Fruit fly (Drosophila melanogaster): ENCODE data around the gene Hexim.

The Hexim gene

DNA sequence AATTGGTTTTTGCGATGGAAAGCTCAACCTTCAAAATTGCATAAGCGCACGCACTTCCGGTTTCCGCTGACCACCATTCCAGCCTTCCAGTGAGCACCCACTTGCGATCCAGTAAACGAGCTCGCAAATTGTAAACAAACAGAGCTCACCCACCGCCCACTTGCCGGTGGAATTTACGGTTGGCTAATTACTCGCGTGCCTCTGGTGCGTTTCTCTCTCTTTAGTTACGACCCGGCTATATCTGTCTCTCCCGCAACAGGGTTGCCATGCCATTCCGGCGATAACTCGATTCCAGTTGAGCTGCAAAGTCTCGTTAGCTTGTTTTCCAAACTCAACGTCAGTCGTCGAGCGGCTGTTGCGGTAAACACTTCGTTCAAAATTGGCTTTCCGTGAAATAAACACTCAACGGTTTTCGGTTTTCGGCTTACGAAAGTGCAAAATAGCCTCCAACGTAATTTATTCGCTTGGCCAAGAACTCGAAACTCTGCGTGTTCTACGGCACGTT is 29.1 kb upstream of the Hexim start, which contains the start of gene Cad88C:
TSS of gene Cad88C (plus strand) at position 360 of the 505 bp plus-strand sequence.
- TF ChIP-seq ss (GFP tag; optimal IDR thresholded peaks at IDR 0.05) (peak in 1 of 2 experiments; percentile 10), lz (GFP tag; optimal IDR thresholded peaks at IDR 0.05) (no peak), eg (GFP tag; IDR thresholded peaks at IDR 0.05) (no peak), CG6163 (GFP tag; IDR thresholded peaks at IDR 0.05) (0 out of 3 replicates have a peak, but pooled peaks have one; percentile 16), Sox14 (GFP tag; optimal IDR thresholded peaks at IDR 0.05) (no peak), CG8632 (GFP tag; optimal IDR thresholded peaks at IDR 0.05) (no peak), Eip78C (GFP tag) (peak; percentile 60), CG15336 (GFP tag; IDR thresholded peaks at IDR 0.05) (0 out of 2 replicates have a peak, but pooled peaks have one; percentile 10)

DNA sequence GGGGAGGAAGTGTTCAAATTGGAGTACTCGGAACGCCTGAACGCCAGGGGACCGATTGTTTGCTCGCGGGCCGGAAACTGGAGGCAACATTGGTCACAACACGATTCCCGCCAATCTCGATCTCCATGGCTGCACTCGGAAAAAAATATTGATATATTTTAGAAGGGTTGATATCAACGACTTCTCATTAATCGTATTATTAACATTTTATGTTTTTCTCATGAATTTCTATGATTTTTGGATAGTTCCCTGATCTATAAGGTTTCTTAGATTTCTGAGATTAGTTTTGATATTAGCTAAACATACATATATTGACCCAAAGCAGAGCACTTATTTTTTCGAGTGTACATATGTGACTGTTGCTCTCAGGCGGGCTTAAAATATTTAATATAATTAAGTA is 27.3 kb upstream of the Hexim start:
- TF ChIP-seq CG6792 (GFP tag; optimal IDR thresholded peaks at IDR 0.05) (no peak), CG6163 (GFP tag; IDR thresholded peaks at IDR 0.05) (0 out of 3 replicates have a peak, but pooled peaks have one; percentile 34), CG32006 (GFP tag; optimal IDR thresholded peaks at IDR 0.05) (peak; percentile 41), Met (GFP tag; optimal IDR thresholded peaks at IDR 0.05) (no peak), Eip78C (GFP tag) (peak; percentile 83), Hr4 (GFP tag; optimal IDR thresholded peaks at IDR 0.05) (peak; percentile 33), CG3919 (GFP tag; optimal IDR thresholded peaks at IDR 0.05) (no peak), CG8119 (GFP tag; IDR thresholded peaks at IDR 0.05) (no peak), CG4318 (GFP tag; optimal IDR thresholded peaks at IDR 0.05) (peak; percentile 8), CG10631 (GFP tag; optimal IDR thresholded peaks at IDR 0.05) (peak; percentile 1), vri (GFP tag; optimal IDR thresholded peaks at IDR 0.05) (no peak), CG6276 (GFP tag; optimal IDR thresholded peaks at IDR 0.05) (peak; percentile 9), acj6 (GFP tag; optimal IDR thresholded peaks at IDR 0.05) (peak; percentile 7), ss (GFP tag; optimal IDR thresholded peaks at IDR 0.05) (no peak), Sox14 (GFP tag; optimal IDR thresholded peaks at IDR 0.05) (no peak)

dm6 chr3R:14642463-14642862 is 16.8 kb upstream of the Hexim start, which contains the start of gene CG7886:
Gene CG7886, minus strand, starts transcription at chr3R:14642563.
- TF ChIP-seq Met (GFP tag; optimal IDR thresholded peaks at IDR 0.05) (no peak), CG16779 (tag; optimal IDR thresholded peaks at IDR 0.05) (no peak), CG34406 (GFP tag; optimal IDR thresholded peaks at IDR 0.05) (no peak)

- TF ChIP-seq vri (GFP tag; optimal IDR thresholded peaks at IDR 0.05): peak; percentile 90
- peak; percentile 64 for TF ChIP-seq dsx (GFP tag; optimal IDR thresholded peaks at IDR 0.05; ENCODE audit: poor library complexity, severe bottlenecking)
- no peak for TF ChIP-seq CG4318 (GFP tag; optimal IDR thresholded peaks at IDR 0.05)
- TF ChIP-seq fkh (GFP tag; optimal IDR thresholded peaks at IDR 0.05): peak; percentile 61
- TF ChIP-seq Hr38 (GFP tag; optimal IDR thresholded peaks at IDR 0.05): no peak
- peak; percentile 76 for TF ChIP-seq Gug (GFP tag; IDR thresholded peaks at IDR 0.05)
- TF ChIP-seq ss (GFP tag; optimal IDR thresholded peaks at IDR 0.05): peak in 1 of 2 experiments; percentile 23
- TF ChIP-seq fd59A (GFP tag; optimal IDR thresholded peaks at IDR 0.05): peak; percentile 55
- TF ChIP-seq Sox102F (GFP tag; optimal IDR thresholded peaks at IDR 0.05): peak; percentile 84
- TF ChIP-seq eg (GFP tag; IDR thresholded peaks at IDR 0.05): peak; percentile 83
- TF ChIP-seq svp (GFP tag): peak; percentile 90
- peak; percentile 70 for TF ChIP-seq Ets96B (tag; optimal IDR thresholded peaks at IDR 0.05)
- TF ChIP-seq CG10631 (GFP tag; optimal IDR thresholded peaks at IDR 0.05): peak; percentile 75
- TF ChIP-seq Eip78C (GFP tag): peak; percentile 98
- peak; percentile 70 for TF ChIP-seq CG3032 (tag; optimal IDR thresholded peaks at IDR 0.05)
- peak; percentile 86 for TF ChIP-seq CG15336 (GFP tag; IDR thresholded peaks at IDR 0.05)
- TF ChIP-seq CG9139 (GFP tag; optimal IDR thresholded peaks at IDR 0.05): no peak
- TF ChIP-seq CG16779 (tag; optimal IDR thresholded peaks at IDR 0.05): peak; percentile 52
- TF ChIP-seq Lpt (GFP tag; optimal IDR thresholded peaks at IDR 0.05): peak; percentile 72
- peak; percentile 73 for TF ChIP-seq CG6854 (GFP tag; optimal IDR thresholded peaks at IDR 0.05)
- TF ChIP-seq Sox15 (GFP tag; optimal IDR thresholded peaks at IDR 0.05): peak; percentile 70
- TF ChIP-seq Sox14 (GFP tag; optimal IDR thresholded peaks at IDR 0.05): peak; percentile 85
- peak; percentile 81 for TF ChIP-seq CG8632 (GFP tag; optimal IDR thresholded peaks at IDR 0.05)
- TF ChIP-seq fd85E (GFP tag; optimal IDR thresholded peaks at IDR 0.05): peak; percentile 45
- TF ChIP-seq CG7368 (GFP tag; optimal IDR thresholded peaks at IDR 0.05): peak; percentile 50
- TF ChIP-seq pdm3 (GFP tag; optimal IDR thresholded peaks at IDR 0.05): peak; percentile 82
- peak; percentile 91 for TF ChIP-seq esn (GFP tag; optimal IDR thresholded peaks at IDR 0.05)
- TF ChIP-seq lz (GFP tag; optimal IDR thresholded peaks at IDR 0.05): peak; percentile 87
- TF ChIP-seq achi (GFP tag; optimal IDR thresholded peaks at IDR 0.05): peak; percentile 81
- TF ChIP-seq Hr39 (GFP tag; optimal IDR thresholded peaks at IDR 0.05): peak; percentile 81
- peak; percentile 73 for TF ChIP-seq CG11294 (GFP tag; IDR thresholded peaks at IDR 0.05)
Observed at dm6 chr3R:14649307-14650239, 9.7 kb upstream of the Hexim start.

Measured in whole organism, prepupa.